Worm (Caenorhabditis elegans) whole organism, dauer: ENCODE results near the gene unc-132.

Experiments
- unc-62 ChIP-seq: sonication (generic microtip); optimal IDR thresholded peaks from 2 replicates; lab custom pipeline; 2017; ENCODE audit warnings: missing biosample characterization, missing genetic modification reagents, missing genetic modification characterization

The unc-132 gene

ce11 chrV:3724772-3725171 lies 37.9 kb downstream of the unc-132 start, which contains the start of gene str-30:
str-30 (plus strand) TSS chrV:3725072.
- TF ChIP-seq unc-62 (GFP tag; lab: Kevin White, UChicago) = no peak

ce11 chrV:3738409-3738808 lies 51.5 kb downstream of the unc-132 start:
- no peak for TF ChIP-seq unc-62 (GFP tag; lab: Kevin White, UChicago)

- no peak for TF ChIP-seq unc-62 (GFP tag; lab: Kevin White, UChicago)
Observed at ce11 chrV:3739302-3739701, 52.4 kb downstream of the unc-132 start, which contains the start of gene hpo-36. hpo-36 (minus strand) TSS chrV:3739402.

- no peak for TF ChIP-seq unc-62 (GFP tag; lab: Kevin White, UChicago)
Observed at ce11 chrV:3743172-3743626, 56.3 kb downstream of the unc-132 start, which contains the start of gene mtm-9. mtm-9 (plus strand) TSS chrV:3743576.

- no peak for TF ChIP-seq unc-62 (GFP tag; lab: Kevin White, UChicago)
Observed at ce11 chrV:3750328-3750727, 63.4 kb downstream of the unc-132 start.
